Fruit fly (Drosophila melanogaster): Measurements from ENCODE around the gene Gyc89Db.

The Gyc89Db gene

dm6 chr3R:16449187-16449973 lies 27.5 kb upstream of the Gyc89Db start (continued):
- TF ChIP-seq oc (tag; optimal IDR thresholded peaks at IDR 0.05) (peak; percentile 96), CG17385 (GFP tag; optimal IDR thresholded peaks at IDR 0.05) (peak; percentile 83), CG7556 (GFP tag; optimal IDR thresholded peaks at IDR 0.05) (peak; percentile 92), sisA (GFP tag; IDR thresholded peaks at IDR 0.05) (peak; percentile 98), sd (tag; optimal IDR thresholded peaks at IDR 0.05) (peak; percentile 62), pnt (GFP tag; optimal IDR thresholded peaks at IDR 0.05) (peak; percentile 96), CG4404 (GFP tag; IDR thresholded peaks at IDR 0.05) (peak; percentile 95), repo (GFP tag; optimal IDR thresholded peaks at IDR 0.05) (peak; percentile 95), CG10147 (GFP tag; optimal IDR thresholded peaks at IDR 0.05) (peak; percentile 70), CG2712 (tag; optimal IDR thresholded peaks at IDR 0.05) (peak; percentile 96), CG14441 (GFP tag; IDR thresholded peaks at IDR 0.05) (peak; percentile 91), nmo (GFP tag; optimal IDR thresholded peaks at IDR 0.05) (peak; percentile 97), CG8290 (GFP tag; optimal IDR thresholded peaks at IDR 0.05) (peak; percentile 86), CG8290 (tag; optimal IDR thresholded peaks at IDR 0.05) (peak; percentile 83 to 93), bcd (GFP tag; optimal IDR thresholded peaks at IDR 0.05) (peak; percentile 85), fd96Cb (tag; optimal IDR thresholded peaks at IDR 0.05) (peak; percentile 98), CG31441 (GFP tag; IDR thresholded peaks at IDR 0.05) (peak; percentile 93), jumu (GFP tag; optimal IDR thresholded peaks at IDR 0.05) (peak; percentile 95), Poxn (GFP tag; IDR thresholded peaks at IDR 0.05) (peak; percentile 49; the same call in 1 of the 2 replicates), ab (GFP tag; optimal IDR thresholded peaks at IDR 0.05) (peak; percentile 85), CG8359 (GFP tag; optimal IDR thresholded peaks at IDR 0.05; ENCODE audit: borderline replicate concordance) (peak; percentile 84), Fer1 (GFP tag; optimal IDR thresholded peaks at IDR 0.05) (peak; percentile 45), CrebB (tag; optimal IDR thresholded peaks at IDR 0.05) (peak; percentile 77), YL-1 (GFP tag; optimal IDR thresholded peaks at IDR 0.05) (peak; percentile 71), BtbVII (GFP tag; optimal IDR thresholded peaks at IDR 0.05) (peak; percentile 64), CG7987 (GFP tag; optimal IDR thresholded peaks at IDR 0.05) (peak; percentile 71), Tbp (GFP tag; optimal IDR thresholded peaks at IDR 0.05) (no peak), D19B (GFP tag; optimal IDR thresholded peaks at IDR 0.05) (peak; percentile 61), Xrp1 (GFP tag; IDR thresholded peaks at IDR 0.05) (peak; percentile 98), vfl (GFP tag; optimal IDR thresholded peaks at IDR 0.05) (peak; percentile 51), Mrtf (GFP tag; IDR thresholded peaks at IDR 0.05) (peak; percentile 95), tap (tag; optimal IDR thresholded peaks at IDR 0.05) (peak; percentile 95), E2f1 (GFP tag; IDR thresholded peaks at IDR 0.05) (peak; percentile 94), crol (GFP tag; IDR thresholded peaks at IDR 0.05) (peak; percentile 90), Antp (GFP tag; optimal IDR thresholded peaks at IDR 0.05) (peak; percentile 95), CG34422 (GFP tag; IDR thresholded peaks at IDR 0.05) (peak; percentile 96), bbx (GFP tag; IDR thresholded peaks at IDR 0.05; ENCODE audit: partially characterized antibody) (peak; percentile 56), CG15269 (tag; optimal IDR thresholded peaks at IDR 0.05) (peak; percentile 89), CG12744 (GFP tag; optimal IDR thresholded peaks at IDR 0.05) (peak; percentile 75), CG14965 (GFP tag; optimal IDR thresholded peaks at IDR 0.05; ENCODE audit: borderline replicate concordance) (peak; percentile 73), knrl (GFP tag; IDR thresholded peaks at IDR 0.05; ENCODE audit: partially characterized antibody) (peak; percentile 68; the same call in 2 of the 3 replicates), CG12071 (GFP tag; optimal IDR thresholded peaks at IDR 0.05) (peak; percentile 87), Lhr (GFP tag; optimal IDR thresholded peaks at IDR 0.05) (peak; percentile 89), B-H1 (GFP tag; IDR thresholded peaks at IDR 0.05) (peak; percentile 89), tna (GFP tag; IDR thresholded peaks at IDR 0.05; ENCODE audit: partially characterized antibody) (no peak), mld (GFP tag; IDR thresholded peaks at IDR 0.05; ENCODE audit: partially characterized antibody) (no peak), CG8478 (optimal IDR thresholded peaks at IDR 0.05) (no peak), Awh (GFP tag; IDR thresholded peaks at IDR 0.05) (peak; percentile 96), pita (GFP tag; optimal IDR thresholded peaks at IDR 0.05) (no peak), Nf-YC (tag; optimal IDR thresholded peaks at IDR 0.05) (peak; percentile 70)

Measured in whole organism, embryonic.